Worm (Caenorhabditis elegans): ENCODE data around the gene mtl-2.

The mtl-2 gene

ce11 chrV:14012002-14012554 is 6.4 kb downstream of the mtl-2 start, which contains the start of the genes ddx-17 and aip-1 (continued):
- TF ChIP-seq T07F8.4 (tag; optimal IDR thresholded peaks at IDR 0.05) (no peak), Y53F4B.3 (GFP tag; IDR thresholded peaks at IDR 0.05) (no peak), snpc-4 (GFP tag; optimal IDR thresholded peaks at IDR 0.05) (no peak), snpc-4 (tag; optimal IDR thresholded peaks at IDR 0.05) (peak; percentile 2 to 71 (median 41)), ceh-40 (GFP tag; IDR thresholded peaks at IDR 0.05) (no peak), ztf-26 (tag; optimal IDR thresholded peaks at IDR 0.05) (peak; percentile 35), mel-28 (tag; optimal IDR thresholded peaks at IDR 0.05; ENCODE audit: borderline replicate concordance) (no peak), ets-4 (GFP tag; optimal IDR thresholded peaks at IDR 0.05) (no peak), Y53G8AR.9 (GFP tag; conservative IDR thresholded peaks at IDR 0.05) (0 out of 2 replicates have a peak, but pooled peaks have one; percentile 45), Y67H2A.10 (GFP tag; conservative IDR thresholded peaks at IDR 0.05) (peak; percentile 72; the same call in 1 of the 2 replicates), lin-40 (tag; optimal IDR thresholded peaks at IDR 0.05) (peak; percentile 71), Y56A3A.18 (GFP tag; IDR thresholded peaks at IDR 0.05) (no peak), madf-6 (GFP tag; IDR thresholded peaks at IDR 0.05) (peak; percentile 76), rpc-1 (optimal IDR thresholded peaks at IDR 0.05) (peak; percentile 29), rpc-1 (tag; optimal IDR thresholded peaks at IDR 0.05) (no peak), attf-6 (GFP tag; IDR thresholded peaks at IDR 0.05) (no peak), him-1 (tag; optimal IDR thresholded peaks at IDR 0.05) (no peak), ekl-4 (GFP tag; IDR thresholded peaks at IDR 0.05) (peak; percentile 76), fkh-3 (tag; optimal IDR thresholded peaks at IDR 0.05) (no peak), F57A8.1 (GFP tag; optimal IDR thresholded peaks at IDR 0.05) (no peak), rec-8 (tag; optimal IDR thresholded peaks at IDR 0.05) (no peak), nhr-120 (GFP tag; IDR thresholded peaks at IDR 0.05) (no peak), madf-8 (GFP tag; conservative IDR thresholded peaks at IDR 0.05) (peak; percentile 50), K12H6.12 (tag; optimal IDR thresholded peaks at IDR 0.05) (peak; percentile 37), B0019.2 (GFP tag; conservative IDR thresholded peaks at IDR 0.05) (no peak), F10E7.11 (tag; optimal IDR thresholded peaks at IDR 0.05) (no peak), bed-1 (GFP tag; IDR thresholded peaks at IDR 0.05) (no peak), let-607 (tag; optimal IDR thresholded peaks at IDR 0.05) (peak in 1 of 2 experiments; percentile 21), Y95B8A.8 (GFP tag; IDR thresholded peaks at IDR 0.05) (peak; percentile 25; the same call in 1 of the 2 replicates), pbrm-1 (GFP tag; IDR thresholded peaks at IDR 0.05) (peak; percentile 71), aptf-3 (GFP tag; IDR thresholded peaks at IDR 0.05) (no peak), mcd-1 (GFP tag; IDR thresholded peaks at IDR 0.05) (peak; percentile 71), C17E4.6 (GFP tag; IDR thresholded peaks at IDR 0.05) (no peak), aptf-2 (GFP tag; conservative IDR thresholded peaks at IDR 0.05) (no peak), dpff-1 (tag; optimal IDR thresholded peaks at IDR 0.05) (no peak), egrh-3 (GFP tag; IDR thresholded peaks at IDR 0.05) (peak; percentile 51), F55B11.4 (tag; optimal IDR thresholded peaks at IDR 0.05; ENCODE audit: borderline replicate concordance, insufficient read depth) (no peak), egl-18 (GFP tag; IDR thresholded peaks at IDR 0.05) (no peak), athp-1 (tag; optimal IDR thresholded peaks at IDR 0.05) (no peak), xnd-1 (tag; optimal IDR thresholded peaks at IDR 0.05) (peak; percentile 32), lsl-1 (GFP tag; optimal IDR thresholded peaks at IDR 0.05) (peak; percentile 72), sptf-2 (GFP tag; optimal IDR thresholded peaks at IDR 0.05) (no peak), madf-3 (GFP tag; IDR thresholded peaks at IDR 0.05) (peak; percentile 76), nhr-179 (tag; optimal IDR thresholded peaks at IDR 0.05) (no peak), ceh-91 (GFP tag; IDR thresholded peaks at IDR 0.05) (peak; percentile 41; the same call in 1 of the 2 replicates), nhr-90 (tag; optimal IDR thresholded peaks at IDR 0.05) (no peak), dpl-1 (GFP tag; optimal IDR thresholded peaks at IDR 0.05) (peak; percentile 57), lin-26 (GFP tag; IDR thresholded peaks at IDR 0.05) (0 out of 2 replicates have a peak, but pooled peaks have one; percentile 19), tlf-1 (GFP tag; optimal IDR thresholded peaks at IDR 0.05) (peak; percentile 52)

All from whole organism, young adult.